Fruit fly (Drosophila melanogaster): ENCODE data around the gene Sf3a2.

Gene Sf3a2

dm6 chr3L:12830416-12830815 lies 16.6 kb upstream of the Sf3a2 start:
- TF ChIP-seq kay (GFP tag; ENCODE audit: borderline replicate concordance) = peak; percentile 77
- TF ChIP-seq cic (GFP tag; optimal IDR thresholded peaks at IDR 0.05) = no peak

dm6 chr3L:12828532-12828931 lies 14.7 kb upstream of the Sf3a2 start:
- TF ChIP-seq ovo (GFP tag; optimal IDR thresholded peaks at IDR 0.05) = no peak
- no peak for TF ChIP-seq CG33017 (tag; optimal IDR thresholded peaks at IDR 0.05)
- TF ChIP-seq Hr96 (GFP tag; optimal IDR thresholded peaks at IDR 0.05) = no peak
- no peak for TF ChIP-seq Mnt (GFP tag; optimal IDR thresholded peaks at IDR 0.05)
- TF ChIP-seq toe (GFP tag; optimal IDR thresholded peaks at IDR 0.05) = no peak
- no peak for TF ChIP-seq CG7045 (GFP tag; optimal IDR thresholded peaks at IDR 0.05)
- no peak for TF ChIP-seq CG5204 (GFP tag; optimal IDR thresholded peaks at IDR 0.05)

DNA sequence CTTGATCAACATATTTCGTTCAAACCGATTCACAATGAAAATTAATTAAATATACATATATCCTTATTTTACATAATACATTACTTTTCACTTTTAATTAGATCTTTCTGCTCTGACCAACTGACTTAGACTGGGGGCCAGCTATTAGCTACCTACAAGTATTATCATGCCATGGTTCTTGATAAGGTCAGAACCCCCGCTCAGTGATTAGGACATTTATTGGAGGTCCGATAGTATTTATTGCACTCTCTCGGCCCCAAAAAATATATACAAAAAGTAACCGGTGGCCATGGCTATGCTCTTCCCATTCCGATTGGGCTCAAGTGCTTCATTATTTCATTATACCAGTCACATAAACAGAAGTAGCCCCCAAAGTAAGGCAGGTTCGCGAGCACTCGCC lies 13.9 kb upstream of the Sf3a2 start:
- TF ChIP-seq CG7101 (tag; optimal IDR thresholded peaks at IDR 0.05) (no peak), CG14711 (tag; optimal IDR thresholded peaks at IDR 0.05) (no peak), pad (GFP tag; optimal IDR thresholded peaks at IDR 0.05) (no peak), toe (GFP tag; optimal IDR thresholded peaks at IDR 0.05) (no peak), tj (GFP tag; optimal IDR thresholded peaks at IDR 0.05) (no peak), CG5204 (GFP tag; optimal IDR thresholded peaks at IDR 0.05) (no peak), kay (GFP tag; ENCODE audit: borderline replicate concordance) (no peak), CG1620 (GFP tag; optimal IDR thresholded peaks at IDR 0.05) (no peak), bab1 (GFP tag; optimal IDR thresholded peaks at IDR 0.05) (no peak), ovo (GFP tag; optimal IDR thresholded peaks at IDR 0.05) (no peak), CG33017 (tag; optimal IDR thresholded peaks at IDR 0.05) (no peak), Mnt (GFP tag; optimal IDR thresholded peaks at IDR 0.05) (no peak), CG12768 (GFP tag; optimal IDR thresholded peaks at IDR 0.05) (no peak), CG7045 (GFP tag; optimal IDR thresholded peaks at IDR 0.05) (no peak), cnc (optimal IDR thresholded peaks at IDR 0.05) (no peak), Clk (GFP tag; optimal IDR thresholded peaks at IDR 0.05) (no peak), Crg-1 (GFP tag; optimal IDR thresholded peaks at IDR 0.05) (no peak)

dm6 chr3L:12815756-12816155 lies 1.9 kb upstream of the Sf3a2 start:
- no peak for TF ChIP-seq Mnt (GFP tag; optimal IDR thresholded peaks at IDR 0.05)
- TF ChIP-seq bab1 (GFP tag; optimal IDR thresholded peaks at IDR 0.05) = peak; percentile 26

DNA sequence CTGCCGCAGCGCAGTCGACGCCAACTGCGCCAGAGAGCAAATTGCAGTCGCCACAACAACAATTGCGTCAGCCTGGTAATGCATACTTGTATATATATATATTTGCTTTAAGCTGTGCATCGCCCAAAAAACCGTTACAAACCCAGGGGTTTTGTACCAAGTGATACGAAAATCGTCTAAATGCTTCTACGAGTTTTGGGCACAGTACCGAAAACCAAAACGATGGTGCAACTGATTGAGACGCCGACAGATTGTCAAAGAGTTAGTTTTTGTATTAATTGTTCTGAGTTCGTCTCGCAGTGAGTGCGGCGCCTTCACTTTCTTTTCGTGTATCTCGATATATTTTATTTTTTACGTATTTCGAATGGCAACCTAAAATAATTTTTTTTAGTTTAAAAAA lies 987 bp upstream of the Sf3a2 start:
- no peak for TF ChIP-seq CG11617 (GFP tag; optimal IDR thresholded peaks at IDR 0.05)
- no peak for TF ChIP-seq cic (GFP tag; optimal IDR thresholded peaks at IDR 0.05)
- TF ChIP-seq CG14711 (tag; optimal IDR thresholded peaks at IDR 0.05) = no peak
- no peak for TF ChIP-seq Crg-1 (GFP tag; optimal IDR thresholded peaks at IDR 0.05)
- TF ChIP-seq CG5204 (GFP tag; optimal IDR thresholded peaks at IDR 0.05) = no peak
- no peak for TF ChIP-seq toe (GFP tag; optimal IDR thresholded peaks at IDR 0.05)
- no peak for TF ChIP-seq kay (GFP tag; ENCODE audit: borderline replicate concordance)
- no peak for TF ChIP-seq CG33017 (tag; optimal IDR thresholded peaks at IDR 0.05)
- TF ChIP-seq ovo (GFP tag; optimal IDR thresholded peaks at IDR 0.05) = no peak
- peak; percentile 79 for TF ChIP-seq pad (GFP tag; optimal IDR thresholded peaks at IDR 0.05)
- no peak for TF ChIP-seq Hr96 (GFP tag; optimal IDR thresholded peaks at IDR 0.05)
- TF ChIP-seq cnc (optimal IDR thresholded peaks at IDR 0.05) = no peak
- TF ChIP-seq CG1620 (GFP tag; optimal IDR thresholded peaks at IDR 0.05) = no peak
- TF ChIP-seq bab1 (GFP tag; optimal IDR thresholded peaks at IDR 0.05) = peak; percentile 44

DNA sequence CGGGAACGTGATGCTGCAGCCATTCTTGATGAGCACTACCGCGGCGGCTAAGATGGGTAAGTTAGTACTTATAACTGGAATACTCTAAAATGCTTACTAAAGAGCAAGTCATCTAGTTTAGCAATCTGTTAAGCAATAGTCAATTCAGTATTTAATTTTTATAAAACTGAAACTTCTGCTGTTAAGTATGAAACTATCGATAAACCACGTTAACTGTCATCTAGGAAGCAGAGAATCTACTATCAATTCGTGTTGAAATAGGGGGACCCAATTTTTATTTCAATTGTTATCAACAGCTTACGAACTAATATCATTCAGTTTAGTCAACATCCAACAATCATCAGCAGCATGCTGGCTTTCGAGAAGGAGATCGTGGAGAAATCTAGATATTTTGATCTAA lies 5.4 kb downstream of the Sf3a2 start, which contains the start of gene CG32110:
CG32110 (plus strand) TSS at position 301 of the 400 bp plus-strand sequence.
- no peak for TF ChIP-seq CG11617 (GFP tag; optimal IDR thresholded peaks at IDR 0.05)
- no peak for TF ChIP-seq CG33017 (tag; optimal IDR thresholded peaks at IDR 0.05)
- TF ChIP-seq ovo (GFP tag; optimal IDR thresholded peaks at IDR 0.05) = no peak
- TF ChIP-seq tj (GFP tag; optimal IDR thresholded peaks at IDR 0.05) = no peak
- TF ChIP-seq CG1620 (GFP tag; optimal IDR thresholded peaks at IDR 0.05) = no peak
- no peak for TF ChIP-seq bab1 (GFP tag; optimal IDR thresholded peaks at IDR 0.05)
- TF ChIP-seq Hr96 (GFP tag; optimal IDR thresholded peaks at IDR 0.05) = no peak
- TF ChIP-seq pad (GFP tag; optimal IDR thresholded peaks at IDR 0.05) = no peak
- no peak for TF ChIP-seq Mnt (GFP tag; optimal IDR thresholded peaks at IDR 0.05)
- no peak for TF ChIP-seq CG7045 (GFP tag; optimal IDR thresholded peaks at IDR 0.05)
- no peak for TF ChIP-seq CG5204 (GFP tag; optimal IDR thresholded peaks at IDR 0.05)
- TF ChIP-seq cic (GFP tag; optimal IDR thresholded peaks at IDR 0.05) = no peak
- no peak for TF ChIP-seq Clk (GFP tag; optimal IDR thresholded peaks at IDR 0.05)

dm6 chr3L:12806290-12806743 lies 7.5 kb downstream of the Sf3a2 start:
- peak; percentile 69 for TF ChIP-seq CG11617 (GFP tag; optimal IDR thresholded peaks at IDR 0.05)
- no peak for TF ChIP-seq cnc (optimal IDR thresholded peaks at IDR 0.05)
- peak; percentile 42 for TF ChIP-seq CG12768 (GFP tag; optimal IDR thresholded peaks at IDR 0.05)
- peak; percentile 77 for TF ChIP-seq tj (GFP tag; optimal IDR thresholded peaks at IDR 0.05)
- TF ChIP-seq Clk (GFP tag; optimal IDR thresholded peaks at IDR 0.05) = no peak
- peak; percentile 41 for TF ChIP-seq bab1 (GFP tag; optimal IDR thresholded peaks at IDR 0.05)
- no peak for TF ChIP-seq ovo (GFP tag; optimal IDR thresholded peaks at IDR 0.05)
- peak; percentile 22 for TF ChIP-seq pad (GFP tag; optimal IDR thresholded peaks at IDR 0.05)
- no peak for TF ChIP-seq kay (GFP tag; ENCODE audit: borderline replicate concordance)
- TF ChIP-seq Mnt (GFP tag; optimal IDR thresholded peaks at IDR 0.05) = peak; percentile 66
- peak; percentile 46 for TF ChIP-seq CG7045 (GFP tag; optimal IDR thresholded peaks at IDR 0.05)
- no peak for TF ChIP-seq toe (GFP tag; optimal IDR thresholded peaks at IDR 0.05)
- peak; percentile 98 for TF ChIP-seq CG14711 (tag; optimal IDR thresholded peaks at IDR 0.05)
- no peak for TF ChIP-seq Hr96 (GFP tag; optimal IDR thresholded peaks at IDR 0.05)
- no peak for TF ChIP-seq Crg-1 (GFP tag; optimal IDR thresholded peaks at IDR 0.05)
- no peak for TF ChIP-seq CG5204 (GFP tag; optimal IDR thresholded peaks at IDR 0.05)
- peak; percentile 75 for TF ChIP-seq CG33017 (tag; optimal IDR thresholded peaks at IDR 0.05)
- TF ChIP-seq CG1620 (GFP tag; optimal IDR thresholded peaks at IDR 0.05) = no peak
- peak; percentile 86 for TF ChIP-seq cic (GFP tag; optimal IDR thresholded peaks at IDR 0.05)
- peak; percentile 68 for TF ChIP-seq CG7101 (tag; optimal IDR thresholded peaks at IDR 0.05)

Data from whole organism, adult.